Worm (Caenorhabditis elegans) whole organism, L2 larva: ENCODE data around the gene F58F6.5.

Source experiments
- F13H6.1 ChIP-seq: sonication (generic microtip); optimal IDR thresholded peaks from 2 replicates; lab custom pipeline; 2016; ENCODE audit warnings: missing genetic modification characterization, missing compliant biosample characterization
- ZK546.5 ChIP-seq: sonication (generic microtip); optimal IDR thresholded peaks from 2 replicates; lab custom pipeline; 2017; ENCODE audit warnings: missing biosample characterization, missing genetic modification characterization
- ama-1 ChIP-seq: fragments of 150-350 bp; optimal IDR thresholded peaks from 2 replicates; lab custom pipeline; 2018; ENCODE audit warnings: inconsistent platforms
- ceh-82 ChIP-seq: fragments of 150-350 bp; optimal IDR thresholded peaks from 2 replicates; lab custom pipeline; 2014; ENCODE audit warnings: missing biosample characterization, missing genetic modification characterization
- dmd-4 ChIP-seq: sonication (generic microtip); optimal IDR thresholded peaks from 2 replicates; lab custom pipeline; 2017; ENCODE audit warnings: missing biosample characterization, missing genetic modification characterization
- mab-5 ChIP-seq: fragments of 150-350 bp; optimal IDR thresholded peaks from 2 replicates; lab custom pipeline; 2014; ENCODE audit warnings: missing biosample characterization, missing genetic modification characterization
- mbf-1 ChIP-seq: sonication (generic microtip); optimal IDR thresholded peaks from 2 replicates; lab custom pipeline; 2017; ENCODE audit warnings: missing biosample characterization, missing genetic modification characterization
- nhr-129 ChIP-seq: fragments of 150-350 bp; optimal IDR thresholded peaks from 2 replicates; lab custom pipeline; 2014; ENCODE audit warnings: missing biosample characterization, missing genetic modification characterization
- nhr-6 ChIP-seq: fragments of 150-350 bp; optimal IDR thresholded peaks from 2 replicates; lab custom pipeline; 2014; ENCODE audit warnings: missing biosample characterization, missing genetic modification characterization
- skn-1 ChIP-seq: sonication (generic microtip); optimal IDR thresholded peaks from 2 replicates; lab custom pipeline; 2017; ENCODE audit warnings: missing biosample characterization, missing genetic modification characterization
- unc-39 ChIP-seq: fragments of 150-350 bp; optimal IDR thresholded peaks from 2 replicates; lab custom pipeline; 2014; ENCODE audit warnings: missing biosample characterization, missing genetic modification characterization
- unc-55 ChIP-seq: fragments of 150-350 bp; sonication (generic microtip); optimal IDR thresholded peaks from 3 replicates; lab custom pipeline; 2014; ENCODE audit warnings: missing biosample characterization, missing genetic modification reagents, missing genetic modification characterization

- TF ChIP-seq unc-55 (GFP tag; lab: Kevin White, UChicago) (no peak), ZK546.5 (tag; lab: Kevin White, UChicago) (no peak), nhr-6 (tag; lab: Kevin White, UChicago) (no peak), unc-39 (no peak), ceh-82 (tag; lab: Kevin White, UChicago) (no peak), dmd-4 (tag; lab: Kevin White, UChicago) (no peak), mbf-1 (tag; lab: Kevin White, UChicago) (no peak), skn-1 (tag; lab: Kevin White, UChicago) (no peak), mab-5 (tag; lab: Kevin White, UChicago) (no peak), nhr-129 (no peak), F13H6.1 (tag; lab: Kevin White, UChicago) (no peak), ama-1 (lab: Kevin White, UChicago) (no peak)
These were observed 23.6 kb downstream of the F58F6.5 start for ce11 chrIV:1367041-1367440.
